Worm (Caenorhabditis elegans) whole organism, young adult: Measurements from ENCODE around the gene ndua-12.
A peak's percentile ranks its signal among the peaks of the same experiment; 100 is the strongest.

Experiments
- B0261.1 ChIP-seq: sonication (generic microtip); optimal IDR thresholded peaks from 2 replicates; lab custom pipeline; 2016; ENCODE audit warnings: mild to moderate bottlenecking, missing genetic modification characterization, moderate library complexity, missing compliant biosample characterization
- F10E7.11 ChIP-seq: sonication (generic microtip); optimal IDR thresholded peaks from 2 replicates; lab custom pipeline; 2017; ENCODE audit warnings: mild to moderate bottlenecking, missing genetic modification characterization, moderate library complexity, missing compliant biosample characterization
- F37B4.10 ChIP-seq: fragments of 200-800 bp; sonication (Bioruptor generic); IDR thresholded peaks from 2 replicates; pipeline ENCODE4 v1.3.6; 2022; ENCODE audit warnings: missing genetic modification characterization, missing compliant biosample characterization
- F39B2.1 ChIP-seq: fragments of 200-800 bp; sonication (Bioruptor generic); IDR thresholded peaks from 2 replicates; pipeline ENCODE4 v1.3.6; 2022; ENCODE audit warnings: missing genetic modification reagents, missing genetic modification characterization, missing compliant biosample characterization
- K11D2.4 ChIP-seq: fragments of 200-800 bp; sonication (Bioruptor generic); IDR thresholded peaks from 2 replicates; pipeline ENCODE4 v1.3.6; 2022; ENCODE audit warnings: missing genetic modification reagents, missing genetic modification characterization, missing compliant biosample characterization
- T26A5.8 ChIP-seq: sonication (generic microtip); optimal IDR thresholded peaks from 2 replicates; lab custom pipeline; 2016; ENCODE audit warnings: missing genetic modification characterization, missing compliant biosample characterization
- Y53G8AR.9 ChIP-seq: fragments of 200-800 bp; sonication (Bioruptor generic); conservative IDR thresholded peaks from 2 replicates; pipeline ENCODE4 v1.3.6; 2022; ENCODE audit warnings: missing genetic modification reagents, missing genetic modification characterization, missing compliant biosample characterization
- Y79H2A.3 ChIP-seq: fragments of 200-800 bp; sonication (Bioruptor generic); conservative IDR thresholded peaks from 2 replicates; pipeline ENCODE4 v1.3.6; 2022; ENCODE audit warnings: missing genetic modification reagents, missing genetic modification characterization, missing compliant biosample characterization
- ama-1 ChIP-seq, 3 experiments: fragments of 150-350 bp in 1 of 3; sonication (generic microtip) in 2 of 3; optimal IDR thresholded peaks; 2 replicates each; lab custom pipeline; 2014 to 2018; ENCODE audit warnings: missing biosample characterization in 2 of 3, missing genetic modification characterization in 2 of 3, missing genetic modification reagents in 2 of 3
- atf-7 ChIP-seq: sonication (generic microtip); optimal IDR thresholded peaks from 2 replicates; lab custom pipeline; 2017; ENCODE audit warnings: mild to moderate bottlenecking, missing genetic modification characterization, missing compliant biosample characterization
- athp-1 ChIP-seq: sonication (generic microtip); optimal IDR thresholded peaks from 2 replicates; lab custom pipeline; 2017; ENCODE audit warnings: mild to moderate bottlenecking, missing genetic modification characterization, missing compliant biosample characterization
- attf-3 ChIP-seq: fragments of 200-800 bp; sonication (Bioruptor generic); conservative IDR thresholded peaks from 2 replicates; pipeline ENCODE4 v1.3.6; 2022; ENCODE audit warnings: missing genetic modification reagents, missing genetic modification characterization, missing compliant biosample characterization
- attf-5 ChIP-seq: fragments of 200-800 bp; sonication (Bioruptor generic); optimal IDR thresholded peaks from 2 replicates; lab custom pipeline; 2018; ENCODE audit warnings: mild to moderate bottlenecking, missing genetic modification characterization, missing compliant biosample characterization
- cebp-1 ChIP-seq, 2 experiments: fragments of 200-800 bp in 1 of 2; sonication (Bioruptor generic) in 1 of 2; sonication (generic microtip) in 1 of 2; IDR thresholded peaks in 1 of 2; optimal IDR thresholded peaks in 1 of 2; 2 replicates each; pipeline versions ENCODE4 v1.3.6 to Lab custom; 2017 to 2022; ENCODE audit warnings: missing compliant biosample characterization in 2 of 2, missing genetic modification characterization in 2 of 2, mild to moderate bottlenecking in 1 of 2, missing genetic modification reagents in 1 of 2, moderate library complexity in 1 of 2
- cebp-2 ChIP-seq: fragments of 200-800 bp; sonication (Bioruptor generic); IDR thresholded peaks from 2 replicates; pipeline ENCODE4 v1.3.6; 2022; ENCODE audit warnings: missing genetic modification characterization, missing compliant biosample characterization
- ceh-91 ChIP-seq: fragments of 200-800 bp; sonication (Bioruptor generic); IDR thresholded peaks from 2 replicates; pipeline ENCODE4 v1.3.6; 2022; ENCODE audit warnings: missing genetic modification reagents, missing genetic modification characterization, missing compliant biosample characterization
- chd-7 ChIP-seq: sonication (generic microtip); optimal IDR thresholded peaks from 2 replicates; lab custom pipeline; 2016; ENCODE audit warnings: mild to moderate bottlenecking, missing genetic modification characterization, moderate library complexity, missing compliant biosample characterization
- efl-1 ChIP-seq: fragments of 150-350 bp; optimal IDR thresholded peaks from 2 replicates; lab custom pipeline; 2014; ENCODE audit warnings: missing biosample characterization, missing genetic modification reagents, missing genetic modification characterization
- ekl-4 ChIP-seq: fragments of 200-800 bp; sonication (Bioruptor generic); IDR thresholded peaks from 2 replicates; pipeline ENCODE4 v1.3.6; 2022; ENCODE audit warnings: missing genetic modification reagents, missing genetic modification characterization, missing compliant biosample characterization
- ets-4 ChIP-seq: fragments of 200-800 bp; sonication (Bioruptor generic); optimal IDR thresholded peaks from 2 replicates; lab custom pipeline; 2018; ENCODE audit warnings: mild to moderate bottlenecking, missing genetic modification characterization, missing compliant biosample characterization
- gei-17 ChIP-seq: fragments of 200-800 bp; sonication (Bioruptor generic); optimal IDR thresholded peaks from 2 replicates; lab custom pipeline; 2018; ENCODE audit warnings: mild to moderate bottlenecking, missing genetic modification characterization, missing compliant biosample characterization
- hlh-26 ChIP-seq: fragments of 200-800 bp; sonication (Bioruptor generic); conservative IDR thresholded peaks from 2 replicates; pipeline ENCODE4 v1.3.6; 2022; ENCODE audit warnings: missing genetic modification reagents, missing genetic modification characterization, missing compliant biosample characterization
- let-607 ChIP-seq, 2 experiments: fragments of 200-800 bp in 1 of 2; sonication (Bioruptor generic) in 1 of 2; sonication (generic microtip) in 1 of 2; optimal IDR thresholded peaks; 2 replicates each; lab custom pipeline; 2016 to 2018; ENCODE audit warnings: mild to moderate bottlenecking in 2 of 2, missing compliant biosample characterization in 2 of 2, missing genetic modification characterization in 2 of 2, moderate library complexity in 2 of 2, missing genotype in 1 of 2
- madf-3 ChIP-seq: fragments of 200-800 bp; sonication (Bioruptor generic); IDR thresholded peaks from 2 replicates; pipeline ENCODE4 v1.3.6; 2022; ENCODE audit warnings: missing genetic modification reagents, missing genetic modification characterization, missing compliant biosample characterization
- mel-28 ChIP-seq: sonication (generic microtip); optimal IDR thresholded peaks from 2 replicates; lab custom pipeline; 2016; ENCODE audit warnings: borderline replicate concordance, mild to moderate bottlenecking, missing genetic modification characterization, missing compliant biosample characterization
- mxl-1 ChIP-seq: sonication (generic microtip); optimal IDR thresholded peaks from 2 replicates; lab custom pipeline; 2016; ENCODE audit warnings: missing genetic modification characterization, missing compliant biosample characterization
- nfya-2 ChIP-seq: fragments of 200-800 bp; sonication (Bioruptor generic); IDR thresholded peaks from 2 replicates; pipeline ENCODE4 v1.3.6; 2022; ENCODE audit warnings: missing genetic modification reagents, missing genetic modification characterization, missing compliant biosample characterization
- nfyb-1 ChIP-seq: fragments of 200-800 bp; sonication (Bioruptor generic); IDR thresholded peaks from 2 replicates; pipeline ENCODE4 v1.3.6; 2022; ENCODE audit warnings: missing genetic modification reagents, missing genetic modification characterization, missing compliant biosample characterization
- nhr-120 ChIP-seq: fragments of 200-800 bp; sonication (Bioruptor generic); IDR thresholded peaks from 2 replicates; pipeline ENCODE4 v1.3.6; 2022; ENCODE audit warnings: missing genetic modification characterization, missing compliant biosample characterization
- nhr-27 ChIP-seq: fragments of 200-800 bp; sonication (Bioruptor generic); optimal IDR thresholded peaks from 2 replicates; lab custom pipeline; 2018; ENCODE audit warnings: mild to moderate bottlenecking, missing genetic modification characterization, moderate library complexity, missing compliant biosample characterization
- nhr-90 ChIP-seq: sonication (generic microtip); optimal IDR thresholded peaks from 2 replicates; lab custom pipeline; 2016; ENCODE audit warnings: missing genotype, mild to moderate bottlenecking, missing genetic modification characterization, missing compliant biosample characterization
- rpc-1 ChIP-seq, 2 experiments: fragments of 150-350 bp in 1 of 2; sonication (generic microtip) in 1 of 2; optimal IDR thresholded peaks; 2 replicates each; lab custom pipeline; 2014 to 2018; ENCODE audit warnings: missing biosample characterization in 1 of 2, missing genetic modification characterization in 1 of 2, missing genetic modification reagents in 1 of 2, missing genotype in 1 of 2
- tbp1 ChIP-seq: fragments of 200-800 bp; sonication (Bioruptor generic); optimal IDR thresholded peaks from 2 replicates; lab custom pipeline; 2018; ENCODE audit warnings: mild to moderate bottlenecking, missing genetic modification characterization, missing compliant biosample characterization
- tbx-9 ChIP-seq: sonication (generic microtip); optimal IDR thresholded peaks from 2 replicates; lab custom pipeline; 2016; ENCODE audit warnings: borderline replicate concordance, missing genetic modification characterization, inconsistent platforms, missing compliant biosample characterization
- tlf-1 ChIP-seq: fragments of 200-800 bp; sonication (Bioruptor generic); optimal IDR thresholded peaks from 2 replicates; lab custom pipeline; 2018; ENCODE audit warnings: mild to moderate bottlenecking, missing genetic modification characterization, missing compliant biosample characterization
- zim-3 ChIP-seq: sonication (generic microtip); optimal IDR thresholded peaks from 2 replicates; lab custom pipeline; 2017; ENCODE audit warnings: mild to moderate bottlenecking, missing genetic modification characterization, moderate library complexity, missing compliant biosample characterization
- ztf-26 ChIP-seq: sonication (generic microtip); optimal IDR thresholded peaks from 2 replicates; lab custom pipeline; 2017; ENCODE audit warnings: missing genetic modification characterization, missing compliant biosample characterization

Gene ndua-12

DNA sequence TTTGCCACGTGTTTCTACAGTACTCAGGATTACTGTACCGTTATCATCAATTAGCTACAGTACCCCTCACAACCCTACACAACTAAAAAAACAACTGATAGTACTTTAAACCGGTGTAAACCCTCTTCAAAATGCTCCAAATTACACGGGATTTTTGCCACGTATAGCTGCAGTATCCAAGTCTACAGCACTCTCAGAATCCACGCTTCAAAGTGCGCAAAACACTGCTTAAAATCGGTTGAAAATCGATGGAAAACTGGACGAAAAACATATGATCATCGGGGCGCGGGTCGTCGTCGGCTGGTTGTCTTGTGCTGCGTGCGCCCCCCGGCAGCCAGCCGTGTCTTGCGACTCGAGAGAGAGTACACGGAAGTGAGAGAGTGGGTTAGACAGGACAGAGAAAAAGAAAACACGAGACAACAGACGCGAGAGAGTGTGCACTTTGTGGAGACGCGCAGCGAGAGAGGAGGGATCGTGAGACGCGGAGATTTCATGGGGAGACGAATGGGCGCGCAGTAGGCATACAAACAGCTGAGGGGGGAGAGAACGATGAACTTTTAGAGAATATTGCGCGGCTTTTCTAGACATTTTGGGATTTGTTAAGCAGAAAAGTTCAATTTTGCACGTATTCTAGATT is 11.2 kb downstream of the ndua-12 start (continued):
- TF ChIP-seq let-607 (tag; optimal IDR thresholded peaks at IDR 0.05; lab: Kevin White, UChicago), result peak in 1 of 2 experiments; percentile 58
- no peak for TF ChIP-seq F10E7.11
- no peak for TF ChIP-seq nhr-27
- no peak for TF ChIP-seq cebp-2 (GFP tag; lab: Robert Waterston, UW)
- peak; percentile 54; the same call in 1 of the 2 replicates for TF ChIP-seq cebp-1 (GFP tag; IDR thresholded peaks at IDR 0.05; lab: Robert Waterston, UW)
- TF ChIP-seq cebp-1 (tag; optimal IDR thresholded peaks at IDR 0.05; lab: Kevin White, UChicago), result peak; percentile 87
- peak; percentile 78 for TF ChIP-seq nfyb-1
- no peak for TF ChIP-seq mel-28 (tag; lab: Kevin White, UChicago)
- TF ChIP-seq ama-1 (optimal IDR thresholded peaks at IDR 0.05; lab: Kevin White, UChicago), result peak; percentile 1
- TF ChIP-seq ama-1 (GFP tag; optimal IDR thresholded peaks at IDR 0.05; lab: Kevin White, UChicago), result no peak
- no peak for TF ChIP-seq Y79H2A.3 (GFP tag; lab: Robert Waterston, UW)
- TF ChIP-seq nhr-90 (tag; lab: Kevin White, UChicago), result no peak
- no peak for TF ChIP-seq B0261.1
- peak; percentile 54 for TF ChIP-seq attf-5
- no peak for TF ChIP-seq ets-4 (GFP tag; lab: Kevin White, UChicago)
- 0 out of 2 replicates have a peak, but pooled peaks have one; percentile 24 for TF ChIP-seq attf-3 (GFP tag; lab: Robert Waterston, UW)
- TF ChIP-seq Y53G8AR.9 (GFP tag; lab: Robert Waterston, UW), result 0 out of 2 replicates have a peak, but pooled peaks have one; percentile 63
- TF ChIP-seq rpc-1 (optimal IDR thresholded peaks at IDR 0.05; lab: Kevin White, UChicago), result no peak
- TF ChIP-seq rpc-1 (tag; optimal IDR thresholded peaks at IDR 0.05; lab: Kevin White, UChicago), result no peak
- TF ChIP-seq atf-7 (tag; lab: Kevin White, UChicago), result peak; percentile 61
- TF ChIP-seq mxl-1 (tag; lab: Kevin White, UChicago), result no peak
- no peak for TF ChIP-seq efl-1 (GFP tag; lab: Kevin White, UChicago)
- TF ChIP-seq ekl-4, result peak; percentile 67
- TF ChIP-seq tlf-1 (GFP tag; lab: Kevin White, UChicago), result peak; percentile 60
- peak; percentile 71 for TF ChIP-seq chd-7 (tag; lab: Kevin White, UChicago)
- peak; percentile 48 for TF ChIP-seq tbp1 (GFP tag; lab: Kevin White, UChicago)
- TF ChIP-seq ceh-91 (GFP tag; lab: Robert Waterston, UW), result no peak
- no peak for TF ChIP-seq hlh-26 (GFP tag; lab: Robert Waterston, UW)
- TF ChIP-seq zim-3 (tag; lab: Kevin White, UChicago), result peak; percentile 7
- peak; percentile 33 for TF ChIP-seq gei-17 (GFP tag; lab: Kevin White, UChicago)
- TF ChIP-seq F37B4.10 (GFP tag; lab: Robert Waterston, UW), result no peak
- TF ChIP-seq madf-3 (GFP tag; lab: Robert Waterston, UW), result no peak

DNA sequence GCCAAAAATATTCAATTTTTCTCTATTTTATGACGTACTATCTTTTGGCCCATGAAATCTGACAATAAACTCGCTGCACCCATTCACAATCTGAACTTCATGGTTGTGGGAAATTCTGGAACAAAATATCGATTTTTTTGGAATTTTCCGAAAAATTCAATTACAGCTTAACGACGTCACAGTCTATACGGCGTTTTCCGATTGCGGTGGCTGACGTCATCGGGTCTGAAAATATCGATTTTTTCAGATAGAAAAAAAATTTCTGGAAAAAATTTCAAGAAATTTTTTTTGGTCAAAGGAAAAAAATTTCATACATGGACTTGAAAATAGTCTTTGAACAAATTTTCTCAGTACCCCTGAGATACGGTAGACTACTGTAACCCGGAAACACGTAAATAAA is 12.6 kb downstream of the ndua-12 start, which contains the start of gene ubc-8:
TSS of gene ubc-8 (minus strand) at position 227 of the 400 bp plus-strand sequence.
- TF ChIP-seq K11D2.4 (GFP tag; lab: Robert Waterston, UW) (no peak), atf-7 (tag; lab: Kevin White, UChicago) (no peak), nhr-120 (GFP tag; lab: Robert Waterston, UW) (no peak), tbx-9 (tag; lab: Kevin White, UChicago) (no peak)
- TF ChIP-seq, all 124 proteins: peak for 0

DNA sequence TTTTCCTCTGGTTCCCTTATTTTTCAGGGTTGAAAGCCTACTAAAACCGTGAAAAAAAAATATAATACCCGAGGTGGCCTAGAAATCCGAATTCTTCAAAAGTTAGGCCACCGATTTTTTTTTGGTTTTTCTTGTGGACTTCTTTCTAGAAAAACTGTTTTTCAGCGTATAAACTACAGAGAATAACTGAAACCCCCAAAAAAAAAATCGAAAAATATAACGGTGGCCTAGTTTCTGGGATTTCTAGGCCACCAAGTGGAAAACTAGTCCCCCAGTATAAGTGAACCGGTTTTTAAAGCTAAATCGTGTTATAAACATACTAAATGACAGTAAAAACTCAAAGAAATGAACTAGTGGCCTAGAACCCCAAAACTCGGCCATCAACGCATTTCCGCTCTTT is 14.0 kb downstream of the ndua-12 start:
- TF ChIP-seq nhr-120 (GFP tag; lab: Robert Waterston, UW) (no peak), nhr-27 (no peak), T26A5.8 (no peak), nfya-2 (no peak), F39B2.1 (GFP tag; lab: Robert Waterston, UW) (no peak), ztf-26 (tag; lab: Kevin White, UChicago) (no peak), Y53G8AR.9 (GFP tag; lab: Robert Waterston, UW) (no peak), athp-1 (no peak)
